Fruit fly (Drosophila melanogaster) whole organism, embryonic: ENCODE results near the gene CG34163.
A peak's percentile ranks its signal among the peaks of the same experiment; 100 is the strongest.

Experiments used
- Abd-B ChIP-seq: fragments of 200-800 bp; sonication (Bioruptor generic); optimal IDR thresholded peaks from 2 replicates; lab custom pipeline; 2018; ENCODE audit warnings: missing biosample characterization, mild to moderate bottlenecking, missing genetic modification characterization, moderate library complexity
- CG13624 ChIP-seq: fragments of 200-800 bp; sonication (Bioruptor generic); optimal IDR thresholded peaks from 2 replicates; lab custom pipeline; 2016; ENCODE audit warnings: missing biosample characterization, missing genetic modification characterization
- CG15011 ChIP-seq: fragments of 200-800 bp; sonication (Bioruptor generic); optimal IDR thresholded peaks from 3 replicates; lab custom pipeline; 2018; ENCODE audit warnings: missing biosample characterization, mild to moderate bottlenecking, missing genetic modification characterization
- CG15479 ChIP-seq: fragments of 200-800 bp; sonication (Bioruptor generic); optimal IDR thresholded peaks from 3 replicates; lab custom pipeline; 2019; ENCODE audit warnings: missing biosample characterization, mild to moderate bottlenecking, missing genetic modification characterization, moderate library complexity
- CG17829 ChIP-seq: fragments of 200-800 bp; optimal IDR thresholded peaks from 2 replicates; lab custom pipeline; 2019; ENCODE audit warnings: missing biosample characterization, mild to moderate bottlenecking, missing genetic modification characterization, moderate library complexity
- CG1832 ChIP-seq: fragments of 200-800 bp; sonication (Bioruptor generic); optimal IDR thresholded peaks from 2 replicates; lab custom pipeline; 2017; ENCODE audit warnings: missing biosample characterization, mild to moderate bottlenecking, missing genetic modification characterization, inconsistent platforms
- CG3163 ChIP-seq: fragments of 200-800 bp; sonication (Bioruptor generic); optimal IDR thresholded peaks from 3 replicates; lab custom pipeline; 2016; ENCODE audit warnings: missing biosample characterization, missing genetic modification characterization
- CG3281 ChIP-seq: fragments of 200-800 bp; sonication (Bioruptor generic); optimal IDR thresholded peaks from 3 replicates; lab custom pipeline; 2017; ENCODE audit warnings: missing biosample characterization, mild to moderate bottlenecking, missing genetic modification characterization
- CG34376 ChIP-seq: fragments of 200-800 bp; sonication (Bioruptor generic); optimal IDR thresholded peaks from 2 replicates; lab custom pipeline; 2018; ENCODE audit warnings: missing biosample characterization, mild to moderate bottlenecking, missing genetic modification characterization
- CG3838 ChIP-seq: fragments of 200-800 bp; sonication (Bioruptor generic); optimal IDR thresholded peaks from 3 replicates; lab custom pipeline; 2016; ENCODE audit warnings: missing biosample characterization, missing genetic modification characterization
- CG4360 ChIP-seq: fragments of 200-800 bp; sonication (Bioruptor generic); IDR thresholded peaks from 2 replicates; pipeline ENCODE4 v1.3.6; 2022; ENCODE audit warnings: missing biosample characterization, missing genetic modification characterization
- CG4617 ChIP-seq: fragments of 200-800 bp; sonication (Bioruptor generic); optimal IDR thresholded peaks from 3 replicates; lab custom pipeline; 2016; ENCODE audit warnings: missing biosample characterization, missing genetic modification characterization, borderline replicate concordance
- CG6654 ChIP-seq: fragments of 200-800 bp; sonication (Bioruptor generic); optimal IDR thresholded peaks from 2 replicates; lab custom pipeline; 2017; ENCODE audit warnings: missing biosample characterization, mild to moderate bottlenecking, missing genetic modification characterization
- CG6765 ChIP-seq: fragments of 200-800 bp; sonication (Bioruptor generic); optimal IDR thresholded peaks from 3 replicates; lab custom pipeline; 2017; ENCODE audit warnings: missing biosample characterization, mild to moderate bottlenecking, missing genetic modification characterization
- CG8478 ChIP-seq: fragments of >200 bp; optimal IDR thresholded peaks from 2 replicates; lab custom pipeline; 2018
- CG8924 ChIP-seq: fragments of 200-800 bp; optimal IDR thresholded peaks from 3 replicates; lab custom pipeline; 2019; ENCODE audit warnings: missing biosample characterization, mild to moderate bottlenecking, missing genetic modification characterization, moderate library complexity
- CG9727 ChIP-seq: fragments of 200-800 bp; sonication (Bioruptor generic); optimal IDR thresholded peaks from 3 replicates; lab custom pipeline; 2017; ENCODE audit warnings: missing biosample characterization, mild to moderate bottlenecking, missing genetic modification characterization
- CTCF ChIP-seq: fragments of 200-800 bp; sonication (Bioruptor generic); optimal IDR thresholded peaks from 2 replicates; lab custom pipeline; 2017; ENCODE audit warnings: missing biosample characterization, mild to moderate bottlenecking, missing genetic modification characterization, moderate library complexity
- D19A ChIP-seq: fragments of 200-800 bp; optimal IDR thresholded peaks from 3 replicates; lab custom pipeline; 2019; ENCODE audit warnings: missing biosample characterization, mild to moderate bottlenecking, missing genetic modification characterization, moderate library complexity
- D19B ChIP-seq: fragments of 200-800 bp; sonication (Bioruptor generic); optimal IDR thresholded peaks from 2 replicates; lab custom pipeline; 2017; ENCODE audit warnings: missing biosample characterization, mild to moderate bottlenecking, missing genetic modification characterization
- Dad ChIP-seq: fragments of 200-800 bp; sonication (Bioruptor generic); optimal IDR thresholded peaks from 3 replicates; lab custom pipeline; 2016; ENCODE audit warnings: missing biosample characterization, missing genetic modification characterization
- Drgx ChIP-seq: fragments of 200-800 bp; sonication (Bioruptor generic); IDR thresholded peaks from 2 replicates; pipeline ENCODE4 v1.3.6; 2022; ENCODE audit warnings: missing biosample characterization, missing genetic modification characterization
- Ets65A ChIP-seq: fragments of 200-800 bp; sonication (Bioruptor generic); peaks from one replicate; lab custom pipeline; 2016; ENCODE audit warnings: missing biosample characterization, missing genetic modification characterization
- Fer1 ChIP-seq: fragments of 200-800 bp; sonication (Bioruptor generic); optimal IDR thresholded peaks from 2 replicates; lab custom pipeline; 2017; ENCODE audit warnings: missing biosample characterization, mild to moderate bottlenecking, missing genetic modification characterization
- Hmx ChIP-seq: fragments of 200-800 bp; sonication (Bioruptor generic); optimal IDR thresholded peaks from 2 replicates; lab custom pipeline; 2016; ENCODE audit warnings: missing biosample characterization, missing genetic modification characterization
- Lhr ChIP-seq: fragments of 200-800 bp; sonication (Bioruptor generic); optimal IDR thresholded peaks from 3 replicates; lab custom pipeline; 2017; ENCODE audit warnings: mild to moderate bottlenecking, missing biosample characterization, missing genetic modification reagents, missing genetic modification characterization
- MTF-1 ChIP-seq: fragments of 200-800 bp; sonication (Bioruptor generic); optimal IDR thresholded peaks from 2 replicates; lab custom pipeline; 2018; ENCODE audit warnings: missing biosample characterization, mild to moderate bottlenecking, missing genetic modification characterization, borderline replicate concordance
- Nf-YA ChIP-seq: fragments of 200-800 bp; sonication (Bioruptor generic); IDR thresholded peaks from 2 replicates; pipeline ENCODE4 v1.3.6; 2022; ENCODE audit warnings: missing biosample characterization, missing genetic modification characterization
- Nf-YB ChIP-seq: fragments of 200-800 bp; sonication (Bioruptor generic); optimal IDR thresholded peaks from 3 replicates; lab custom pipeline; 2019; ENCODE audit warnings: missing biosample characterization, mild to moderate bottlenecking, missing genetic modification characterization, moderate library complexity
- Nf-YC ChIP-seq: fragments of 200-800 bp; optimal IDR thresholded peaks from 3 replicates; lab custom pipeline; 2019; ENCODE audit warnings: missing biosample characterization, mild to moderate bottlenecking, missing genetic modification characterization, moderate library complexity
- Sin3A ChIP-seq: fragments of >200 bp; optimal IDR thresholded peaks from 2 replicates; lab custom pipeline; 2018
- Sry-β ChIP-seq: fragments of 200-800 bp; sonication (Bioruptor generic); optimal IDR thresholded peaks from 2 replicates; lab custom pipeline; 2018; ENCODE audit warnings: missing biosample characterization, mild to moderate bottlenecking, missing genetic modification characterization, moderate library complexity
- Taf1 ChIP-seq: fragments of 200-800 bp; sonication (Bioruptor generic); IDR thresholded peaks from 2 replicates; pipeline ENCODE4 v1.3.6; 2022; ENCODE audit warnings: missing biosample characterization, missing genetic modification characterization
- bab2 ChIP-seq: fragments of 200-800 bp; sonication (Bioruptor generic); optimal IDR thresholded peaks from 2 replicates; lab custom pipeline; 2016; ENCODE audit warnings: missing biosample characterization, missing genetic modification characterization
- btn ChIP-seq: fragments of 200-800 bp; sonication (Bioruptor generic); optimal IDR thresholded peaks from 2 replicates; lab custom pipeline; 2016; ENCODE audit warnings: missing biosample characterization, missing genetic modification characterization
- cg ChIP-seq: fragments of 200-800 bp; sonication (Bioruptor generic); optimal IDR thresholded peaks from 3 replicates; lab custom pipeline; 2019; ENCODE audit warnings: missing biosample characterization, mild to moderate bottlenecking, missing genetic modification characterization, moderate library complexity
- chm ChIP-seq: fragments of 200-800 bp; sonication (Bioruptor generic); IDR thresholded peaks from 2 replicates; pipeline ENCODE4 v1.3.6; 2022; ENCODE audit warnings: missing biosample characterization, missing genetic modification characterization
- chn ChIP-seq: fragments of 200-800 bp; sonication (Bioruptor generic); optimal IDR thresholded peaks from 2 replicates; lab custom pipeline; 2016; ENCODE audit warnings: missing biosample characterization, missing genetic modification characterization
- eve ChIP-seq, 2 experiments: fragments of >200 bp; optimal IDR thresholded peaks; 2 replicates each; lab custom pipeline; 2017; ENCODE audit warnings: missing biosample characterization in 2 of 2, missing genetic modification characterization in 2 of 2
- gce ChIP-seq: fragments of 200-800 bp; sonication (Bioruptor generic); IDR thresholded peaks from 3 replicates; pipeline ENCODE4 v1.3.6; 2022; ENCODE audit warnings: missing biosample characterization, missing genetic modification characterization
- gt ChIP-seq: fragments of 200-800 bp; sonication (Bioruptor generic); IDR thresholded peaks from 2 replicates; pipeline ENCODE4 v1.3.6; 2022; ENCODE audit warnings: missing biosample characterization, missing genetic modification characterization
- hkb ChIP-seq, 2 experiments: fragments of 200-800 bp in 1 of 2; fragments of >200 bp in 1 of 2; sonication (Bioruptor generic) in 1 of 2; IDR thresholded peaks in 1 of 2; optimal IDR thresholded peaks in 1 of 2; 2 replicates each; pipeline versions ENCODE4 v1.3.6 to Lab custom; 2017 to 2022; ENCODE audit warnings: missing biosample characterization in 1 of 2, missing genetic modification characterization in 1 of 2
- insv ChIP-seq, 2 experiments: fragments of 200-800 bp; sonication (Bioruptor generic); optimal IDR thresholded peaks; 3 replicates each; lab custom pipeline; 2016 to 2018; ENCODE audit warnings: missing biosample characterization in 2 of 2, missing genetic modification characterization in 2 of 2
- jing ChIP-seq: fragments of 200-800 bp; sonication (Bioruptor generic); optimal IDR thresholded peaks from 2 replicates; lab custom pipeline; 2018; ENCODE audit warnings: missing biosample characterization, mild to moderate bottlenecking, missing genetic modification characterization
- nerfin-1 ChIP-seq: fragments of 200-800 bp; sonication (Bioruptor generic); optimal IDR thresholded peaks from 3 replicates; lab custom pipeline; 2019; ENCODE audit warnings: missing biosample characterization, mild to moderate bottlenecking, missing genetic modification characterization, moderate library complexity
- odd ChIP-seq: fragments of 200-800 bp; sonication (Bioruptor generic); optimal IDR thresholded peaks from 2 replicates; lab custom pipeline; 2017; ENCODE audit warnings: missing biosample characterization, mild to moderate bottlenecking, missing genetic modification characterization
- schlank ChIP-seq: fragments of 200-800 bp; sonication (Bioruptor generic); optimal IDR thresholded peaks from 2 replicates; lab custom pipeline; 2018; ENCODE audit warnings: missing biosample characterization, mild to moderate bottlenecking, missing genetic modification characterization
- sd ChIP-seq: fragments of 200-800 bp; sonication (Bioruptor generic); optimal IDR thresholded peaks from 3 replicates; lab custom pipeline; 2018; ENCODE audit warnings: missing biosample characterization, mild to moderate bottlenecking, missing genetic modification characterization, moderate library complexity
- zen2 ChIP-seq: fragments of 200-800 bp; sonication (Bioruptor generic); IDR thresholded peaks from 3 replicates; pipeline ENCODE4 v1.3.6; 2022; ENCODE audit warnings: missing biosample characterization, missing genetic modification characterization; ENCODE audit not compliant: partially characterized antibody

CG34163 gene

DNA sequence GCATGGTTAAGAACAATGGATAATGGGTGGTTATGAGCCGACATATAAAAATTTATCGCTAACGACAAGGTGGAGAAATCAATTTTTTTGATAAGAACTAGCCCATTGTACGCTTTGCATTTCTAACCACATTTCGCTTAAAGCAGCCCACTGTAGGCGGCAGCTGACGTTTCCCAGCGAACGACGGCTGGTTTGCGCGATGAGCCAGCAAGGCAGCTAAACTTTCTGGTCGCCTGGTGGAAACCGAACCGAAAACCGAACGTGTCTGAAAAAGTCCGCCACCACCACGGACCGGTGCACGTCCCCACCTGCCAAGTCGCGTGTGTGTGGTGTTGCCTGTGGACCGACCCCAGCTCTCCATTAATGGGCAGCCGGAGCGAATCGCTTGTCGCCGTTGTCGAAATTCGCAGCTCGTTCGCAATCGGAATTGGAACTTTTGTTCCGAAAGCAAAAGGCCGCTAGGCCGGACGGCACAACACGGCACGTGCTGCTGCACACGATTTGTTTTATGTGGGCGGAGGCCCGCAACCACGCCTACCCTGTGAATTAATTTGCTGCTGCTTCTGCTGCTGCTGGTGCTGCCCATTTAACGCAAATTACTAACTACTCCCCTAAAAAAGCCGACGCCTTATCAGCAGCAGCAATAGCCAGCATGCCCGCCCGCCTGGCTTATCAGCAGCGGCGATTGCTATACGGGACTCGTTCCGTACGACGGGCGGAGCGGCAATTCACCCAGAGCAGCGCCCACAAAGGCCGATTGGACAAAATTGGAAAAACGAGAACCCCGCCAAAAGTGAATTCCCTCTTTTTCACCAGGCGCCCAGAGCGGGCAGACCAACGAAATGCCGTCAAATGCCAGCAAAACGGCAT is 15.1 kb downstream of the CG34163 start (continued):
- TF ChIP-seq CG6654 = no peak
- peak; percentile 15 for TF ChIP-seq CG6765 (GFP tag; lab: Kevin White, UChicago)
- peak; percentile 10 for TF ChIP-seq D19B (GFP tag; lab: Kevin White, UChicago)
- TF ChIP-seq Sry-β (GFP tag; lab: Kevin White, UChicago) = no peak
- TF ChIP-seq D19A (tag; lab: Kevin White, UChicago) = no peak
- no peak for TF ChIP-seq Nf-YA (GFP tag; lab: Robert Waterston, UW)
- TF ChIP-seq gce (GFP tag; lab: Robert Waterston, UW) = no peak
- no peak for TF ChIP-seq Drgx (GFP tag; lab: Robert Waterston, UW)
- TF ChIP-seq Taf1 = no peak
- peak; percentile 8 for TF ChIP-seq schlank (tag; lab: Kevin White, UChicago)
- TF ChIP-seq Hmx (GFP tag; lab: Kevin White, UChicago) = no peak
- no peak for TF ChIP-seq Dad (GFP tag; lab: Kevin White, UChicago)
- TF ChIP-seq CG3281 = peak; percentile 27
- TF ChIP-seq CG13624 (GFP tag; lab: Kevin White, UChicago) = no peak
- no peak for TF ChIP-seq jing
- TF ChIP-seq CG4360 (GFP tag; lab: Robert Waterston, UW) = no peak
- no peak for TF ChIP-seq btn (GFP tag; lab: Kevin White, UChicago)
- no peak for TF ChIP-seq CG15011 (GFP tag; lab: Kevin White, UChicago)
- TF ChIP-seq odd (GFP tag; lab: Kevin White, UChicago) = peak; percentile 52
- peak; percentile 44 for TF ChIP-seq MTF-1 (GFP tag; lab: Kevin White, UChicago)
- no peak for TF ChIP-seq CG9727 (GFP tag; lab: Kevin White, UChicago)
- TF ChIP-seq CG4617 (GFP tag; lab: Kevin White, UChicago) = no peak
- TF ChIP-seq Fer1 = peak; percentile 92

DNA sequence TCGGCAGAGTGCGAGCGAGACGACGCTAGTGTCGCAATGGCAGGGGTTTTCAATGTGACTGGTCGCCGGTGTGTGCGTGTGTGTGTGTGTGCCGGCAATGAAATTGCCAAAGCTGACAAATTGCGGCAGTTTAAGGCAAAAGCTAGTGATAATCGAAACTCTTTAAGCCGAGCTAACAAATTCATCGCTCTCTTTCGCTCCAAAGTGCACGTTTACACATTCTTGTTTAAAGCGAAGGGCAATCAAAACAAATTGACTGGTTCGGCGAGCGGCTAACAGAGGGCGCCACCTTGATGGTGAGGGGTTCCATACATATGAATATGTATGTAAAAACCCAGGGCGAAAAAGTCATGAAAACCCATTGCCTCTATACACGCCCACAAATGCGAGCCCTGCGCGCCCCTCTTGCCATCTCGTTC is 15.7 kb downstream of the CG34163 start:
- peak; percentile 7 for TF ChIP-seq Ets65A (GFP tag; lab: Kevin White, UChicago)
- TF ChIP-seq Sin3A (lab: Kevin White, UChicago) = peak; percentile 25
- TF ChIP-seq CG8478 = peak; percentile 62
- peak; percentile 94 for TF ChIP-seq cg
- peak; percentile 38 for TF ChIP-seq CG17829
- TF ChIP-seq CG34376 (GFP tag; lab: Kevin White, UChicago) = no peak
- no peak for TF ChIP-seq gt (GFP tag; lab: Robert Waterston, UW)
- no peak for TF ChIP-seq CG4360 (GFP tag; lab: Robert Waterston, UW)
- peak; percentile 92 for TF ChIP-seq CG1832 (GFP tag; lab: Kevin White, UChicago)
- TF ChIP-seq chm = no peak
- TF ChIP-seq nerfin-1 = peak; percentile 67
- TF ChIP-seq Nf-YB (GFP tag; lab: Kevin White, UChicago) = peak; percentile 96
- TF ChIP-seq insv (GFP tag; optimal IDR thresholded peaks at IDR 0.05; lab: Kevin White, UChicago) = peak in 1 of 2 experiments; percentile 48
- no peak for TF ChIP-seq CG8924 (tag; lab: Kevin White, UChicago)
- peak; percentile 97 for TF ChIP-seq Nf-YC (tag; lab: Kevin White, UChicago)
- peak; percentile 46 for TF ChIP-seq hkb (optimal IDR thresholded peaks at IDR 0.05; lab: Kevin White, UChicago)
- no peak for TF ChIP-seq hkb (GFP tag; IDR thresholded peaks at IDR 0.05; lab: Robert Waterston, UW)
- TF ChIP-seq zen2 (GFP tag; lab: Robert Waterston, UW) = no peak
- TF ChIP-seq Lhr (GFP tag; lab: Kevin White, UChicago) = peak; percentile 57
- no peak for TF ChIP-seq eve (GFP tag; optimal IDR thresholded peaks at IDR 0.05; lab: Kevin White, UChicago)
- peak; percentile 56 for TF ChIP-seq Abd-B (GFP tag; lab: Kevin White, UChicago)
- no peak for TF ChIP-seq chn (GFP tag; lab: Kevin White, UChicago)
- peak; percentile 33 for TF ChIP-seq CG3163 (GFP tag; lab: Kevin White, UChicago)
- TF ChIP-seq CTCF = peak; percentile 96
- no peak for TF ChIP-seq bab2 (GFP tag; lab: Kevin White, UChicago)
- peak; percentile 73 for TF ChIP-seq CG15479 (GFP tag; lab: Kevin White, UChicago)
- TF ChIP-seq sd = peak; percentile 95
- TF ChIP-seq jing = peak; percentile 48
- no peak for TF ChIP-seq CG3838
